Worm (Caenorhabditis elegans): Measurements from ENCODE around the gene clec-208.
A peak's percentile ranks its signal among the peaks of the same experiment; 100 is the strongest.

The clec-208 gene

DNA sequence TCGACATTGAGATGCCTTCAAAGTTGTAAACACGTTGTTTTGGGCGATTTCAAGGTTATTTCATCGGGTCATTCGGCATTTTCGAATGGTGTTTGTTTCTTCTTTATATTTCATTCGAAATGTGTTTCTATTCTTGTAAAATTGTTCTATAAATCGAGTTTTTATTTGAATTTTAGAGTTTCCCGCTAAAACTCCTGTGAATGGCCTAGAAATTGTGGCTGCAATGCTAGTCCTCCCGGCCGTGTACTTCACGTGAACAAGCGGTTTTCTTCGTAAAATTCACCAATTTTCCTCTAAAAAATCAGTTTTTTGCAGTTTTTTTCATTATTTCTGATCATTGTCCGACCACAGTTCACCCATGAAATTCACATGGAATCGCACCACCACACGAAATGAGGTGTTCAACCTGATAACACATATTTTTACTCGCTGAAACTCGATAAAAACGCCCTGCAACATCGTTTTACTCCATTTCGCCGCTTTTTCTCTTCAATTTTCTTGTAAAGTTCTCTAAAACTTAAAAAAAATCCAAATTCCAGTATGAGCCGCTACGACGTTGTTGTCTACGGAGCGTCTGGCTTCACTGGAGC is 29.3 kb downstream of the clec-208 start, which contains the start of gene ldp-1 (continued):
- TF ChIP-seq nhr-179 (tag; optimal IDR thresholded peaks at IDR 0.05) (no peak), madf-8 (GFP tag; conservative IDR thresholded peaks at IDR 0.05) (peak; percentile 16; the same call in 1 of the 2 replicates), bed-1 (GFP tag; IDR thresholded peaks at IDR 0.05) (0 out of 2 replicates have a peak, but pooled peaks have one; percentile 32), zfh-2 (GFP tag; conservative IDR thresholded peaks at IDR 0.05) (no peak), T07F8.4 (tag; optimal IDR thresholded peaks at IDR 0.05) (no peak), D2030.7 (GFP tag; IDR thresholded peaks at IDR 0.05) (peak; percentile 20; the same call in 1 of the 2 replicates), ceh-91 (GFP tag; IDR thresholded peaks at IDR 0.05) (peak; percentile 45; the same call in 1 of the 2 replicates), ztf-28 (GFP tag; IDR thresholded peaks at IDR 0.05) (no peak), rec-8 (tag; optimal IDR thresholded peaks at IDR 0.05) (peak in 1 of 2 experiments; percentile 2), B0336.3 (GFP tag; IDR thresholded peaks at IDR 0.05) (0 out of 2 replicates have a peak, but pooled peaks have one; percentile 39)

ce11 chrV:2132675-2133074 is 34.9 kb downstream of the clec-208 start:
- TF ChIP-seq mcd-1 (GFP tag; IDR thresholded peaks at IDR 0.05) (no peak), nfyb-1 (GFP tag; IDR thresholded peaks at IDR 0.05) (peak; percentile 19; the same call in 1 of the 2 replicates), T07F8.4 (tag; optimal IDR thresholded peaks at IDR 0.05) (no peak), pha-4 (tag; optimal IDR thresholded peaks at IDR 0.05) (no peak), sea-2 (GFP tag; IDR thresholded peaks at IDR 0.05) (0 out of 2 replicates have a peak, but pooled peaks have one; percentile 18), zfh-2 (GFP tag; conservative IDR thresholded peaks at IDR 0.05) (peak; percentile 56; the same call in 1 of the 2 replicates)

ce11 chrV:2133512-2133911 is 35.8 kb downstream of the clec-208 start:
- TF ChIP-seq ccch-3 (GFP tag; optimal IDR thresholded peaks at IDR 0.05) (no peak), let-607 (tag; optimal IDR thresholded peaks at IDR 0.05) (no peak), cebp-2 (GFP tag; IDR thresholded peaks at IDR 0.05) (no peak), egrh-3 (GFP tag; IDR thresholded peaks at IDR 0.05) (peak; percentile 31; the same call in 1 of the 2 replicates), hrde-1 (tag; optimal IDR thresholded peaks at IDR 0.05; ENCODE audit: borderline replicate concordance) (no peak), let-526 (GFP tag; IDR thresholded peaks at IDR 0.05) (no peak), mes-4 (tag; optimal IDR thresholded peaks at IDR 0.05) (no peak), F23B12.7 (tag; optimal IDR thresholded peaks at IDR 0.05; ENCODE audit: insufficient read depth) (no peak), mcd-1 (GFP tag; IDR thresholded peaks at IDR 0.05) (0 out of 2 replicates have a peak, but pooled peaks have one; percentile 41), F37B4.10 (GFP tag; IDR thresholded peaks at IDR 0.05) (no peak), T26A5.8 (tag; optimal IDR thresholded peaks at IDR 0.05) (no peak), unc-130 (GFP tag; optimal IDR thresholded peaks at IDR 0.05) (no peak), F10E7.11 (tag; optimal IDR thresholded peaks at IDR 0.05) (no peak), nhr-80 (tag; optimal IDR thresholded peaks at IDR 0.05) (peak; percentile 7), ZK185.1 (tag; optimal IDR thresholded peaks at IDR 0.05; ENCODE audit: poor library complexity, severe bottlenecking) (no peak), egl-44 (GFP tag; IDR thresholded peaks at IDR 0.05) (no peak), F57C9.4 (tag; optimal IDR thresholded peaks at IDR 0.05) (no peak), gei-17 (GFP tag; optimal IDR thresholded peaks at IDR 0.05) (no peak), hmg-1.2 (GFP tag; IDR thresholded peaks at IDR 0.05) (peak; percentile 37; the same call in 1 of the 2 replicates), rec-8 (tag; optimal IDR thresholded peaks at IDR 0.05) (no peak), ceh-27 (GFP tag; optimal IDR thresholded peaks at IDR 0.05) (peak; percentile 43), Y53G8AR.9 (GFP tag; conservative IDR thresholded peaks at IDR 0.05) (no peak), ztf-18 (tag; optimal IDR thresholded peaks at IDR 0.05) (no peak), lir-1 (GFP tag; conservative IDR thresholded peaks at IDR 0.05) (no peak), Y53F4B.3 (GFP tag; IDR thresholded peaks at IDR 0.05) (no peak), pbrm-1 (GFP tag; IDR thresholded peaks at IDR 0.05) (no peak), ceh-100 (GFP tag; IDR thresholded peaks at IDR 0.05) (no peak), tlf-1 (GFP tag; optimal IDR thresholded peaks at IDR 0.05) (no peak), attf-6 (GFP tag; IDR thresholded peaks at IDR 0.05) (no peak), nfya-2 (GFP tag; IDR thresholded peaks at IDR 0.05) (no peak), rcor-1 (GFP tag; IDR thresholded peaks at IDR 0.05) (no peak), ztf-26 (tag; optimal IDR thresholded peaks at IDR 0.05) (no peak)

Measured in whole organism, young adult.